Fruit fly (Drosophila melanogaster): ENCODE measurements around the gene plum.

- TF ChIP-seq Sin3A (optimal IDR thresholded peaks at IDR 0.05) (no peak), psq (optimal IDR thresholded peaks at IDR 0.05) (no peak)
Observed at dm6 chr3R:26436540-26436939, 98.5 kb downstream of the plum start.
